Fruit fly (Drosophila melanogaster): ENCODE measurements around the gene CG6511.

Gene CG6511

dm6 chr3L:8774974-8775731 lies 54.0 kb downstream of the CG6511 start:
- TF ChIP-seq CrebA (GFP tag; optimal IDR thresholded peaks at IDR 0.05; ENCODE audit: borderline replicate concordance) (peak; percentile 49), pan (optimal IDR thresholded peaks at IDR 0.05) (no peak), sv (GFP tag; optimal IDR thresholded peaks at IDR 0.05) (no peak), sage (GFP tag; optimal IDR thresholded peaks at IDR 0.05) (no peak), Abd-B (GFP tag; optimal IDR thresholded peaks at IDR 0.05) (no peak), woc (GFP tag; optimal IDR thresholded peaks at IDR 0.05) (no peak), fru (GFP tag; optimal IDR thresholded peaks at IDR 0.05) (peak; percentile 40), Sp1 (GFP tag; optimal IDR thresholded peaks at IDR 0.05) (peak; percentile 44), Vsx2 (GFP tag; optimal IDR thresholded peaks at IDR 0.05; ENCODE audit: partially characterized antibody) (peak; percentile 5), tai (GFP tag; optimal IDR thresholded peaks at IDR 0.05) (no peak), Dfd (GFP tag; optimal IDR thresholded peaks at IDR 0.05) (no peak), br (GFP tag; optimal IDR thresholded peaks at IDR 0.05) (peak; percentile 10), rgr (GFP tag; optimal IDR thresholded peaks at IDR 0.05) (peak; percentile 25), ey (GFP tag; optimal IDR thresholded peaks at IDR 0.05) (no peak), psq (GFP tag; optimal IDR thresholded peaks at IDR 0.05) (peak; percentile 74), Hnf4 (GFP tag; optimal IDR thresholded peaks at IDR 0.05) (peak; percentile 10), CG32264 (GFP tag; optimal IDR thresholded peaks at IDR 0.05) (no peak), brk (GFP tag; optimal IDR thresholded peaks at IDR 0.05) (no peak), Myc (optimal IDR thresholded peaks at IDR 0.05) (no peak), Dif (GFP tag; optimal IDR thresholded peaks at IDR 0.05; ENCODE audit: partially characterized antibody) (no peak), dsf (GFP tag; optimal IDR thresholded peaks at IDR 0.05; ENCODE audit: borderline replicate concordance) (no peak), Rel (GFP tag; optimal IDR thresholded peaks at IDR 0.05) (no peak), Rel (tag; optimal IDR thresholded peaks at IDR 0.05) (peak; percentile 2), foxo (GFP tag; optimal IDR thresholded peaks at IDR 0.05) (no peak), HLH106 (tag; optimal IDR thresholded peaks at IDR 0.05) (no peak), GATAd (GFP tag; optimal IDR thresholded peaks at IDR 0.05) (no peak), Jra (GFP tag; optimal IDR thresholded peaks at IDR 0.05) (no peak), usp (GFP tag; optimal IDR thresholded peaks at IDR 0.05) (no peak), Hr78 (GFP tag; optimal IDR thresholded peaks at IDR 0.05) (no peak), dmrt93B (GFP tag; optimal IDR thresholded peaks at IDR 0.05) (no peak)
